Fruit fly (Drosophila melanogaster): Measurements from ENCODE around the gene SppL.

The SppL gene

DNA sequence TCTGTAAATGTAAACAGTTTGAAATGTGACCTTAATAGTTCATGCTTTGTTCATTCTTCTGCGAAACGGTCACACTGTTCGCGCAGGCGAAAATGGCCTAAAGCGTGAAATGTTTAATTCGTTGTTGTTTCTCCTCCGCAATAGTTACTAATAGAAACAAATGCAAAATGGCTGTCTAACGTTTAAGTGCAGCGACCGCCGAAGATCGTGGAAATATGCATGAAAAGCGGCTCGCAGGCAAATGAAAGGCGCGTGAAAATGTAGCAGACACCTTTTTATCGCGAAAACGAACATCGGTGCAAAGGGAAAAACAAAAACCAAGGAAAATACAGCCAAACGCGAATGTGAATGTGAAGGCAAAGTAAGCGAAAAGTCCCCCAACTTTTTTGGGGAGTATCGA is at the start of gene SppL:
Gene SppL, plus strand, starts transcription at position 70 of the 400 bp plus-strand sequence.
- TF ChIP-seq CG4318 (GFP tag; optimal IDR thresholded peaks at IDR 0.05) (no peak), CG6792 (GFP tag; optimal IDR thresholded peaks at IDR 0.05) (no peak), CG6854 (GFP tag; optimal IDR thresholded peaks at IDR 0.05) (peak; percentile 18), Sox14 (GFP tag; optimal IDR thresholded peaks at IDR 0.05) (peak; percentile 73), lz (GFP tag; optimal IDR thresholded peaks at IDR 0.05) (no peak), Ets21C (GFP tag; optimal IDR thresholded peaks at IDR 0.05) (no peak), fd85E (GFP tag; optimal IDR thresholded peaks at IDR 0.05) (no peak), fkh (GFP tag; optimal IDR thresholded peaks at IDR 0.05) (peak; percentile 83), CG1621 (tag; optimal IDR thresholded peaks at IDR 0.05) (no peak), CG32006 (GFP tag; optimal IDR thresholded peaks at IDR 0.05) (no peak), Blimp-1 (GFP tag; optimal IDR thresholded peaks at IDR 0.05) (no peak), Ets96B (tag; optimal IDR thresholded peaks at IDR 0.05) (no peak), Sox102F (GFP tag; optimal IDR thresholded peaks at IDR 0.05) (no peak)

DNA sequence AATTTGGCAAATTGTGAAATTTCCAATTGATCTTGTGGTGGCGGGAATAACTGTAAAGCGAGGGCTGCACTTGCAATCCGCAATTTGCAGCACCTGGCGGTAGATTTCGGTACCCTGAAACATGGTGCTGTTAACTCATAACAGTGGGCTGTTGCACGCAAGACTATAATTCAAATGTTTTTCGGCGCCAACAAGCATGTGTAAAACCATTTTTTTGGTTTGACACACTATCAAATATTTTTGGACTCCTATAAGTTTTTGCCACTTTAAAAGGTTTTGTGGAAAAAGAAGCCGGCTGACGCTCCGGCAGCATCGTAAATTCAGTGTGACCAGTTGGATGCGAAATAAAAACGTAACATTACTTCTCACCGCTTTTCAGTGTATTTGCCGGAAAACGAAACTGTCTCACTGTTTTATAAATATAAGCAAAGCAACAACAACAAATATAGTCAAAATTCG is 30.5 kb upstream of the SppL start, which contains the start of the genes CG14545 and CG5886:
Gene CG14545, minus strand, starts transcription at position 68 of the 459 bp plus-strand sequence.
Gene CG5886, plus strand, starts transcription at position 409 of the 459 bp plus-strand sequence.
- TF ChIP-seq Ets21C (GFP tag; optimal IDR thresholded peaks at IDR 0.05) (no peak), Hr39 (GFP tag; optimal IDR thresholded peaks at IDR 0.05) (peak; percentile 24), CG31627 (GFP tag; optimal IDR thresholded peaks at IDR 0.05) (peak; percentile 8), lz (GFP tag; optimal IDR thresholded peaks at IDR 0.05) (peak; percentile 25), dsx (GFP tag; optimal IDR thresholded peaks at IDR 0.05; ENCODE audit: poor library complexity, severe bottlenecking) (no peak), cyc (GFP tag; optimal IDR thresholded peaks at IDR 0.05) (peak; percentile 33), CG3919 (GFP tag; optimal IDR thresholded peaks at IDR 0.05) (peak; percentile 3), CG8119 (GFP tag; IDR thresholded peaks at IDR 0.05) (no peak)

DNA sequence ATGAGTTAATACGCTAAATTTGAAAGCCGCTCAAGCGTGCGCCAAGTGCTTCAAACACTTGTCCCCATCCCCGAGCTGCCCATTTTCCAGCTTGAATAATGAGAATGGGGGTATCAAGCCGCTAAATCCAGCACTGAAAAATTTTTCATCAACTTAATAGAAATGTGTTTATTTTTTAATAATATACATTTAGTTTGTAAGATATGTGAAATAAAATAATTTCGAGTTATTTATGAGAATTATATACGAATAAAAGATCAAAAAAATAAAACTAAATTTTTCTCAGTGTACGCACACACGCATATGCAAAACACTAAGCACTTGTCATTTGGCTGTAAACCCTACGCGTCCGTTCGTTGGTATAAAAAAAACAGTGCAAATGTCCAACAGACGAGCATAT is 27.0 kb upstream of the SppL start:
- TF ChIP-seq CG6163 (GFP tag; IDR thresholded peaks at IDR 0.05) = peak; percentile 41; the same call in 1 of the 3 replicates
- TF ChIP-seq CG11902 (GFP tag; optimal IDR thresholded peaks at IDR 0.05) = no peak
- TF ChIP-seq Eip78C (GFP tag) = no peak
- peak; percentile 9 for TF ChIP-seq svp (GFP tag)
- peak; percentile 53; the same call in 1 of the 3 replicates for TF ChIP-seq eg (GFP tag; IDR thresholded peaks at IDR 0.05)
- peak; percentile 42; the same call in 1 of the 3 replicates for TF ChIP-seq CG8119 (GFP tag; IDR thresholded peaks at IDR 0.05)
- peak; percentile 12 for TF ChIP-seq CG3919 (GFP tag; optimal IDR thresholded peaks at IDR 0.05)
- peak; percentile 58 for TF ChIP-seq CG15336 (GFP tag; IDR thresholded peaks at IDR 0.05)
- peak; percentile 10 for TF ChIP-seq Ets96B (tag; optimal IDR thresholded peaks at IDR 0.05)
- peak; percentile 16 for TF ChIP-seq achi (GFP tag; optimal IDR thresholded peaks at IDR 0.05)
- no peak for TF ChIP-seq Hr39 (GFP tag; optimal IDR thresholded peaks at IDR 0.05)
- TF ChIP-seq Hr4 (GFP tag; optimal IDR thresholded peaks at IDR 0.05) = peak; percentile 7
- TF ChIP-seq CG32006 (GFP tag; optimal IDR thresholded peaks at IDR 0.05) = peak; percentile 30
- peak; percentile 23 for TF ChIP-seq CG3032 (tag; optimal IDR thresholded peaks at IDR 0.05)
- TF ChIP-seq CG6808 (GFP tag; optimal IDR thresholded peaks at IDR 0.05) = no peak

DNA sequence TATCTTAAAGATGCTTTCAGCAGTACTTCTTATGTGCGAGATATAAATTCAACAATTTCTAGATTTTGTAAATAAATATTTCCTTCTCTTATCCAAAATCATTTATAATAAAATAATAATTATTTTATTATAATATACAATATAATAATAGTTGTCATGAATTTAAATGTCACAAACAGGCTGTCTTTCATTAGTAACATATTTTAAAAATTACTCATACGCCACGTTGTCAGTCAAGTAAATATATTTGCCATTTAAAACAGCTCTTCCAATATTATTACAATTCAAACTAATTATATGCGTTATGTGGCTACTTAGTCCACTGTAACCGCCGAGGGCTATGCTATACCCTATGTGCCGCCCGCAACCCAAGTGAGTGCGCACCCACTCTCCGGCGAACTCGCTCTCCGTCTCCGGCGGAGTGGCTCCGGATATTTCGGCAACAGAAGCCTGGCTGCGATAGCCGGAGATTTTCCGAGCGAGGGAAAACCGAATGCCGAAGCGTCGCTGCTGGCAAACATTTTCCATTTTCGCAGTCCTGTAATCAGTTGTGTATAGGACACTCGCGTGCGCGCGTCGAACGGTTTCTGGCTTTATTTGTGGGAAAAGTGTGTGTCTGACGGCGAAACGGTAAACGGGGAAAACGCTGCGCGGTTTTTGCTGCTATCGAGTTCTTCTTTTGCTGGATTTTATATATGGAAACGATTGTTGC is 26.0 kb upstream of the SppL start, which contains the start of gene CG5890:
Gene CG5890, plus strand, starts transcription at position 561 of the 712 bp plus-strand sequence.
- TF ChIP-seq CG10669 (GFP tag; optimal IDR thresholded peaks at IDR 0.05) (peak; percentile 11), CG32006 (GFP tag; optimal IDR thresholded peaks at IDR 0.05) (peak; percentile 57), ss (GFP tag; optimal IDR thresholded peaks at IDR 0.05) (peak in 1 of 2 experiments; percentile 29), Sox14 (GFP tag; optimal IDR thresholded peaks at IDR 0.05) (no peak), Eip78C (GFP tag) (peak; percentile 28)

DNA sequence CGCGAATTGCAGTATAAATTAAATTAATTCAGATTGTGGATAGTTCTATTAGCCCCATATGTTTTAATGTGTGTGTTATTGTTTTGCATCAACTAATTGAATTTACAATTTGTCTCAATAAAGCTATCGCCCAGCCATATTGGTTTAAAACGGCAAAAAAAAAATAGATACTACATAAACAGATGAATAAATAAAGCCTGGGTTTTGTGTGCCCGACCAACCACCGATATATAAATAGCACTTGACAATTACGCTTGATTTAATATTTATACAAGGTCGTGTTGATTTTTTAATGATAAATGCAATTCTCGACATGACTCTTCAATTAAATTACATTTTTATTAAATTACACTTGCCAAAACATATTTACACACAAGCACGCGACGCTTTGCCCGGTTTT is 11.4 kb upstream of the SppL start:
- TF ChIP-seq topi (GFP tag; optimal IDR thresholded peaks at IDR 0.05) (no peak), Blimp-1 (GFP tag; optimal IDR thresholded peaks at IDR 0.05) (no peak), Sox102F (GFP tag; optimal IDR thresholded peaks at IDR 0.05) (no peak), Hr4 (GFP tag; optimal IDR thresholded peaks at IDR 0.05) (no peak), OdsH (GFP tag; optimal IDR thresholded peaks at IDR 0.05) (no peak), fkh (GFP tag; optimal IDR thresholded peaks at IDR 0.05) (no peak), dac (GFP tag; optimal IDR thresholded peaks at IDR 0.05) (no peak), CG9139 (GFP tag; optimal IDR thresholded peaks at IDR 0.05) (no peak), Sox15 (GFP tag; optimal IDR thresholded peaks at IDR 0.05) (no peak), CG8632 (GFP tag; optimal IDR thresholded peaks at IDR 0.05) (no peak), achi (GFP tag; optimal IDR thresholded peaks at IDR 0.05) (no peak), cyc (GFP tag; optimal IDR thresholded peaks at IDR 0.05) (no peak), CG3919 (GFP tag; optimal IDR thresholded peaks at IDR 0.05) (no peak)
